Fruit fly (Drosophila melanogaster) whole organism, pupa: ENCODE measurements around the gene Osi19.

Source experiments
- CG10348 ChIP-seq: fragments of 200-800 bp; sonication (Bioruptor generic); IDR thresholded peaks from 2 replicates; pipeline ENCODE4 v1.3.6; 2022; ENCODE audit warnings: missing biosample characterization, missing genetic modification characterization
- CG12605 ChIP-seq: fragments of 200-800 bp; sonication (Bioruptor generic); IDR thresholded peaks from 2 replicates; pipeline ENCODE4 v1.3.6; 2022; ENCODE audit warnings: missing biosample characterization, missing genetic modification characterization
- CG13204 ChIP-seq: fragments of 200-800 bp; sonication (Bioruptor generic); optimal IDR thresholded peaks from 2 replicates; lab custom pipeline; 2018; ENCODE audit warnings: missing biosample characterization, mild to moderate bottlenecking, missing genetic modification characterization, moderate library complexity
- CG14655 ChIP-seq: fragments of 200-800 bp; sonication (Bioruptor generic); optimal IDR thresholded peaks from 3 replicates; lab custom pipeline; 2017; ENCODE audit warnings: mild to moderate bottlenecking, missing biosample characterization, missing genetic modification reagents, missing genetic modification characterization
- CG15710 ChIP-seq: fragments of 200-800 bp; sonication (Bioruptor generic); optimal IDR thresholded peaks from 2 replicates; lab custom pipeline; 2018; ENCODE audit warnings: missing biosample characterization, mild to moderate bottlenecking, missing genetic modification characterization, moderate library complexity
- CG17806 ChIP-seq: fragments of 200-800 bp; sonication (Bioruptor generic); optimal IDR thresholded peaks from 2 replicates; lab custom pipeline; 2018; ENCODE audit warnings: missing biosample characterization, mild to moderate bottlenecking, missing genetic modification characterization, moderate library complexity
- CG32121 ChIP-seq: fragments of 200-800 bp; sonication (Bioruptor generic); IDR thresholded peaks from 2 replicates; pipeline ENCODE4 v1.3.6; 2022; ENCODE audit warnings: missing biosample characterization, missing genetic modification characterization
- CG34367 ChIP-seq: fragments of 200-800 bp; sonication (Bioruptor generic); optimal IDR thresholded peaks from 2 replicates; lab custom pipeline; 2018; ENCODE audit warnings: missing biosample characterization, mild to moderate bottlenecking, missing genetic modification characterization
- CG4496 ChIP-seq: fragments of 200-800 bp; sonication (Bioruptor generic); IDR thresholded peaks from 3 replicates; pipeline ENCODE4 v1.3.6; 2022; ENCODE audit warnings: missing biosample characterization, missing genetic modification characterization
- CG8159 ChIP-seq: fragments of 200-800 bp; sonication (Bioruptor generic); optimal IDR thresholded peaks from 3 replicates; lab custom pipeline; 2018; ENCODE audit warnings: missing biosample characterization, mild to moderate bottlenecking, missing genetic modification characterization, moderate library complexity
- CG8301 ChIP-seq: fragments of 200-800 bp; sonication (Bioruptor generic); optimal IDR thresholded peaks from 2 replicates; lab custom pipeline; 2018; ENCODE audit warnings: missing biosample characterization, mild to moderate bottlenecking, missing genetic modification characterization
- CG9948 ChIP-seq: fragments of 200-800 bp; sonication (Bioruptor generic); optimal IDR thresholded peaks from 2 replicates; lab custom pipeline; 2018; ENCODE audit warnings: missing biosample characterization, mild to moderate bottlenecking, missing genetic modification characterization, moderate library complexity
- D1 ChIP-seq: fragments of 200-800 bp; sonication (Bioruptor generic); optimal IDR thresholded peaks from 2 replicates; lab custom pipeline; 2018; ENCODE audit warnings: missing biosample characterization, mild to moderate bottlenecking, missing genetic modification characterization, moderate library complexity
- EcR ChIP-seq: fragments of 200-800 bp; sonication (Bioruptor generic); optimal IDR thresholded peaks from 3 replicates; lab custom pipeline; 2019; ENCODE audit warnings: missing biosample characterization, missing genetic modification characterization, mild to moderate bottlenecking, moderate library complexity, missing genetic modification reagents
- Ets98B ChIP-seq: fragments of 200-800 bp; sonication (Bioruptor generic); IDR thresholded peaks from 2 replicates; pipeline ENCODE4 v1.3.6; 2022; ENCODE audit warnings: missing biosample characterization, missing genetic modification characterization
- Pif1A ChIP-seq: fragments of 200-800 bp; sonication (Bioruptor generic); optimal IDR thresholded peaks from 3 replicates; lab custom pipeline; 2016; ENCODE audit warnings: missing biosample characterization, missing genetic modification characterization
- Pif1B ChIP-seq: fragments of 200-800 bp; sonication (Bioruptor generic); optimal IDR thresholded peaks from 3 replicates; lab custom pipeline; 2016; ENCODE audit warnings: missing biosample characterization, missing genetic modification characterization
- Snoo ChIP-seq: fragments of 200-800 bp; sonication (Bioruptor generic); optimal IDR thresholded peaks from 3 replicates; lab custom pipeline; 2017; ENCODE audit warnings: missing biosample characterization, mild to moderate bottlenecking, missing genetic modification characterization, inconsistent platforms
- fd96Ca ChIP-seq: fragments of 200-800 bp; sonication (Bioruptor generic); IDR thresholded peaks from 3 replicates; pipeline ENCODE4 v1.3.6; 2022; ENCODE audit warnings: missing biosample characterization, missing genetic modification characterization
- gl ChIP-seq: fragments of 200-800 bp; sonication (Bioruptor generic); optimal IDR thresholded peaks from 2 replicates; lab custom pipeline; 2018; ENCODE audit warnings: missing biosample characterization, mild to moderate bottlenecking, missing genetic modification characterization
- rn ChIP-seq: fragments of 200-800 bp; sonication (Bioruptor generic); IDR thresholded peaks from 2 replicates; pipeline ENCODE4 v1.3.6; 2022; ENCODE audit warnings: missing biosample characterization, missing genetic modification characterization

The Osi19 gene

DNA sequence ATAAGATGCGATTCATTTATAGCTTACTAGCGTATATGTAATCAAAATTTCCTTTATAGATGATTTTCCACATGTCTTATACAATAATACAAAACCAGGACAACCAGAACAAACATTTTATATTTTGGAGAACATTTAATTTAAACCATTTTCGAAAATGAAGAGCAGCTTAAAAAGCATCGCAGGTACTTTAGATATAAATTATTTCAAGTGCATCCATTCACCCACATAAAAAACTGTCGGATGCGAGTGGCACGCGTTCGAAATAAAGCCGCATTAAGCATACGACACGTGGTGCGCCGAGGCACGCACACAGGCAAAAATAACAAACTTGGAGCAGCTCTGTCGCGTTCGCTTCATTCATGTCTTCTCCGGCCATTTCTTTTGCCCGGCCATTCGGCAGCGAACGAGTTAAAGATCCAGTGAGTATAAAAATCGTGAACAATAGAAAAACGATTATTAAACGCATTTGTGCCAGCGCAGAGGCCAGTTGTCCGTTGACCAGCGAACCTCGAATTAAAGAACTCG is at the start of gene Osi19:
TSS of gene Osi19 (plus strand) at position 457 of the 528 bp plus-strand sequence.
- no peak for TF ChIP-seq Pif1B (GFP tag; lab: Kevin White, UChicago)
- TF ChIP-seq D1 (tag; lab: Kevin White, UChicago) = peak; percentile 63
- no peak for TF ChIP-seq CG12605 (GFP tag; lab: Robert Waterston, UW)
- no peak for TF ChIP-seq gl (tag; lab: Kevin White, UChicago)

DNA sequence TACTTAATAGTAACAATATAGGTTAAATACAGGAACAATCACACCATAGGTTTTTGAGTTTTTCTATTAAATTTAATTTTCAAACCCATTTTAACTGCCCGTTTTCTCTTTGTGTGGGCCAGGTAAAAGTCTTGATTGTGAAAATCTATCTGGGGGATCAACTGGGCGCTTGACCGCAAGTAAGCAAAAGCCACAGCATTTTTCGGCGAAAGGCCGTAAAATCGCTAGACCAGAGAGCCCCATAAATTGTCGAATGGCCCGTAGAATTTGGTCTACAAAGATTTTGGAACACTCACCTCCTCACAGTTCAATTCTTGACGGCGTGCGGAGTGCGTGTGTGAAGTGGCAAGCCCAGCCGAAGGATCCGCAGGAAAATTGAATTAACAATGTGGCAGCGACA is 47.7 kb upstream of the Osi19 start, which contains the start of gene CG15594:
TSS of gene CG15594 (plus strand) at position 301 of the 400 bp plus-strand sequence.
- TF ChIP-seq CG9948 (tag; lab: Kevin White, UChicago) = no peak
- no peak for TF ChIP-seq CG4496 (GFP tag; lab: Robert Waterston, UW)
- no peak for TF ChIP-seq Pif1B (GFP tag; lab: Kevin White, UChicago)
- TF ChIP-seq Pif1A (GFP tag; lab: Kevin White, UChicago) = no peak
- TF ChIP-seq CG8301 = no peak
- TF ChIP-seq CG12605 (GFP tag; lab: Robert Waterston, UW) = no peak
- no peak for TF ChIP-seq CG32121 (GFP tag; lab: Robert Waterston, UW)
- TF ChIP-seq CG13204 = no peak
- no peak for TF ChIP-seq D1 (tag; lab: Kevin White, UChicago)
- no peak for TF ChIP-seq CG8159 (tag; lab: Kevin White, UChicago)
- TF ChIP-seq rn (GFP tag; lab: Robert Waterston, UW) = no peak
- TF ChIP-seq CG34367 (tag; lab: Kevin White, UChicago) = no peak
- TF ChIP-seq CG10348 (GFP tag; lab: Robert Waterston, UW) = no peak
- no peak for TF ChIP-seq Ets98B (GFP tag; lab: Robert Waterston, UW)
- no peak for TF ChIP-seq CG15710 (tag; lab: Kevin White, UChicago)
- TF ChIP-seq EcR (GFP tag; lab: Kevin White, UChicago) = no peak
- TF ChIP-seq gl (tag; lab: Kevin White, UChicago) = no peak
- no peak for TF ChIP-seq CG17806 (tag; lab: Kevin White, UChicago)
- no peak for TF ChIP-seq fd96Ca (GFP tag; lab: Robert Waterston, UW)
- no peak for TF ChIP-seq Snoo (tag; lab: Kevin White, UChicago)

DNA sequence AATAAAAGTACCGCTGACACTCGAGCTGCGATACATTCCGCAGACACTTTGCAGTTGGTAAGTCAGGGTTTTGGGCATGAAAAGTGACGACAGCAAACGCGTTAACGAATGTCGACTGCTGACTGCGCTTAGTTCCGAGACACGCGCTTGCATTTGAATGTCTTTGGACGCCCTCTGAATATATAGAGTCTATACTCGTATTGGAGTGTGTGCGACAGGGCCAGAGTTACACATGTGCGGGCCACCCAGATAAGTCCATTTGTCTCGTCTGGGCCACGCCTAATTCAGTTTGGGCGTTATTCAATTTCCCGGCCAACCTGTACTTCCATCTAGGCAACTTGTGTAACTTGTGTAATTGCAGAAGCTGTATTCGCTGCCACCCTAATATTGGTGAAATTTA is 44.9 kb upstream of the Osi19 start:
- no peak for TF ChIP-seq CG17806 (tag; lab: Kevin White, UChicago)
- no peak for TF ChIP-seq CG8159 (tag; lab: Kevin White, UChicago)
- TF ChIP-seq CG14655 (GFP tag; lab: Kevin White, UChicago) = no peak
- no peak for TF ChIP-seq rn (GFP tag; lab: Robert Waterston, UW)
- TF ChIP-seq D1 (tag; lab: Kevin White, UChicago) = no peak
- no peak for TF ChIP-seq gl (tag; lab: Kevin White, UChicago)
- no peak for TF ChIP-seq EcR (GFP tag; lab: Kevin White, UChicago)
- no peak for TF ChIP-seq CG10348 (GFP tag; lab: Robert Waterston, UW)
- TF ChIP-seq Pif1A (GFP tag; lab: Kevin White, UChicago) = no peak
- TF ChIP-seq Pif1B (GFP tag; lab: Kevin White, UChicago) = no peak
- no peak for TF ChIP-seq CG32121 (GFP tag; lab: Robert Waterston, UW)
- TF ChIP-seq CG34367 (tag; lab: Kevin White, UChicago) = no peak
- no peak for TF ChIP-seq CG13204
- no peak for TF ChIP-seq CG12605 (GFP tag; lab: Robert Waterston, UW)
- TF ChIP-seq CG9948 (tag; lab: Kevin White, UChicago) = no peak
- TF ChIP-seq CG15710 (tag; lab: Kevin White, UChicago) = no peak
- no peak for TF ChIP-seq Snoo (tag; lab: Kevin White, UChicago)
- no peak for TF ChIP-seq CG4496 (GFP tag; lab: Robert Waterston, UW)
- TF ChIP-seq CG8301 = no peak
- TF ChIP-seq Ets98B (GFP tag; lab: Robert Waterston, UW) = no peak

DNA sequence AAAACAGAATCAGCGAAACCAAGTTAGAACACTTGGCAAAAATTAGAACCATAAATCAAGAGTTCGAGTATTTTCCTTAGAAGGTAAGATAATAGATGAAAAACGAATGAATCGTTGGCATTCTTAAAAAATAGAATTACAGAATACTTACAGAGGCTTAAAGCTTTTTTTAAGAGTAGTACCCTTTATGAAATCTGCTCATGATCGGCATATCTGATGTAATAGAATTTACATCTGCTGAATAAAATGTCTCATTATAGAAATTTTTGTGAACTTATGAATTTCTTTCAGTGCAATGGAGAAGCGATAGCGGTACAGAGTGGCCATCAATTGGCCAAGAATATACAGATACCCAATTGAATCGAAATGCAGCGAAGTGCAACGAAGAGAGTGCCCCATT is 43.7 kb upstream of the Osi19 start, which contains the start of gene Osi13:
TSS of gene Osi13 (plus strand) at position 301 of the 400 bp plus-strand sequence.
- TF ChIP-seq CG14655 (GFP tag; lab: Kevin White, UChicago) (peak; percentile 10), gl (tag; lab: Kevin White, UChicago) (no peak), CG8301 (peak; percentile 11)

DNA sequence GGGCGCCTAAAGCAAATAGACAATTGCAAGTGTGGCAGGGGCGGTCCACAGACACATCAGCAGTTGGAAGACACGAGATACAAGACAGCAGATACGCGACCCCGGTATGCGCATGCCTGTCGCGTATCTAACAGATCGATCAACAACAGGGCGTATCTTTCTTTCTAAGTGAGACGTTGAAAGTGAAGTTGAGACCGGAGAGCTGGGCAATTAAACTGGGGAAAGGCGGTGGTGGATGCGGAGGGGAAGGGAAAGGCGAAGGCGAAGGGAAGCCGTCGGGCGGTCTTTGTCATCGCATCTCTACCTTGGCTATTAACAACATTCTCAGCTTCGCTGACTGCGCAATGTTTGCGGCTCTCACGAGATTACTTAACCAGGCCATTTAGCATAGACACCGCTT is 41.1 kb upstream of the Osi19 start:
- no peak for TF ChIP-seq CG13204
- no peak for TF ChIP-seq CG9948 (tag; lab: Kevin White, UChicago)
- no peak for TF ChIP-seq CG12605 (GFP tag; lab: Robert Waterston, UW)
- no peak for TF ChIP-seq Ets98B (GFP tag; lab: Robert Waterston, UW)
- no peak for TF ChIP-seq CG8159 (tag; lab: Kevin White, UChicago)
- TF ChIP-seq Snoo (tag; lab: Kevin White, UChicago) = no peak
- no peak for TF ChIP-seq Pif1B (GFP tag; lab: Kevin White, UChicago)
- TF ChIP-seq Pif1A (GFP tag; lab: Kevin White, UChicago) = no peak
- TF ChIP-seq CG15710 (tag; lab: Kevin White, UChicago) = no peak
- TF ChIP-seq fd96Ca (GFP tag; lab: Robert Waterston, UW) = no peak
- TF ChIP-seq CG10348 (GFP tag; lab: Robert Waterston, UW) = no peak
- TF ChIP-seq CG32121 (GFP tag; lab: Robert Waterston, UW) = no peak
- TF ChIP-seq rn (GFP tag; lab: Robert Waterston, UW) = no peak
- TF ChIP-seq CG14655 (GFP tag; lab: Kevin White, UChicago) = no peak
- TF ChIP-seq CG4496 (GFP tag; lab: Robert Waterston, UW) = no peak
- TF ChIP-seq CG34367 (tag; lab: Kevin White, UChicago) = no peak
- no peak for TF ChIP-seq D1 (tag; lab: Kevin White, UChicago)
- no peak for TF ChIP-seq CG8301
- TF ChIP-seq gl (tag; lab: Kevin White, UChicago) = no peak
- no peak for TF ChIP-seq CG17806 (tag; lab: Kevin White, UChicago)
- TF ChIP-seq, all 21 proteins: peak for 0
